Worm (Caenorhabditis elegans) whole organism, late embryonic: ENCODE data around the gene W04E12.3.

Experiments used
- C08G9.2 ChIP-seq: sonication (generic microtip); optimal IDR thresholded peaks from 2 replicates; lab custom pipeline; 2016; ENCODE audit warnings: mild to moderate bottlenecking, missing genetic modification characterization, moderate library complexity, missing compliant biosample characterization
- F13H6.1 ChIP-seq: sonication (generic microtip); optimal IDR thresholded peaks from 2 replicates; lab custom pipeline; 2016; ENCODE audit warnings: missing genetic modification characterization, missing compliant biosample characterization
- ahr-1 ChIP-seq: sonication (generic microtip); optimal IDR thresholded peaks from 2 replicates; lab custom pipeline; 2016; ENCODE audit warnings: missing genetic modification characterization, missing compliant biosample characterization
- ceh-14 ChIP-seq: sonication (generic microtip); optimal IDR thresholded peaks from 2 replicates; lab custom pipeline; 2016; ENCODE audit warnings: missing genotype, missing genetic modification characterization, missing compliant biosample characterization
- ceh-18 ChIP-seq: sonication (generic microtip); optimal IDR thresholded peaks from 2 replicates; lab custom pipeline; 2016; ENCODE audit warnings: missing genetic modification characterization, missing compliant biosample characterization
- ceh-19 ChIP-seq: fragments of 200-800 bp; sonication (Bioruptor generic); optimal IDR thresholded peaks from 2 replicates; lab custom pipeline; 2018; ENCODE audit warnings: mild to moderate bottlenecking, missing genetic modification characterization, missing compliant biosample characterization
- ceh-22 ChIP-seq: sonication (generic microtip); optimal IDR thresholded peaks from 2 replicates; lab custom pipeline; 2017; ENCODE audit warnings: missing biosample characterization, missing genetic modification characterization
- ceh-34 ChIP-seq: sonication (generic microtip); optimal IDR thresholded peaks from 2 replicates; lab custom pipeline; 2016; ENCODE audit warnings: mild to moderate bottlenecking, missing genetic modification characterization, missing compliant biosample characterization
- ceh-45 ChIP-seq: fragments of 200-800 bp; sonication (Bioruptor generic); IDR thresholded peaks from 2 replicates; pipeline ENCODE4 v1.3.6; 2022; ENCODE audit warnings: missing genetic modification reagents, missing genetic modification characterization, missing compliant biosample characterization
- ceh-48 ChIP-seq: sonication (generic microtip); optimal IDR thresholded peaks from 2 replicates; lab custom pipeline; 2016; ENCODE audit warnings: missing genetic modification characterization, inconsistent platforms, missing compliant biosample characterization
- dmd-4 ChIP-seq: sonication (generic microtip); optimal IDR thresholded peaks from 2 replicates; lab custom pipeline; 2016; ENCODE audit warnings: borderline replicate concordance, missing genetic modification characterization, missing compliant biosample characterization
- elt-2 ChIP-seq: sonication (generic microtip); optimal IDR thresholded peaks from 2 replicates; lab custom pipeline; 2016; ENCODE audit warnings: missing genetic modification reagents, missing genetic modification characterization, missing compliant biosample characterization
- elt-4 ChIP-seq: sonication (generic microtip); optimal IDR thresholded peaks from 2 replicates; lab custom pipeline; 2016; ENCODE audit warnings: missing genetic modification characterization, missing compliant biosample characterization
- ets-4 ChIP-seq: sonication (generic microtip); optimal IDR thresholded peaks from 2 replicates; lab custom pipeline; 2016; ENCODE audit warnings: missing genetic modification characterization, missing compliant biosample characterization
- fkh-10 ChIP-seq: fragments of 150-350 bp; optimal IDR thresholded peaks from 2 replicates; lab custom pipeline; 2014; ENCODE audit warnings: missing biosample characterization, missing genetic modification reagents, missing genetic modification characterization
- fkh-6 ChIP-seq: sonication (generic microtip); optimal IDR thresholded peaks from 2 replicates; lab custom pipeline; 2016; ENCODE audit warnings: missing genetic modification characterization, missing compliant biosample characterization
- gmeb-2 ChIP-seq: sonication (generic microtip); optimal IDR thresholded peaks from 2 replicates; lab custom pipeline; 2016; ENCODE audit warnings: missing genetic modification characterization, inconsistent platforms, missing compliant biosample characterization
- hlh-13 ChIP-seq: fragments of 200-800 bp; sonication (Bioruptor generic); optimal IDR thresholded peaks from 2 replicates; lab custom pipeline; 2018; ENCODE audit warnings: mild to moderate bottlenecking, missing genetic modification characterization, missing compliant biosample characterization
- hlh-15 ChIP-seq: sonication (generic microtip); optimal IDR thresholded peaks from 2 replicates; lab custom pipeline; 2016; ENCODE audit warnings: missing genetic modification characterization, missing compliant biosample characterization
- hlh-30 ChIP-seq: sonication (generic microtip); optimal IDR thresholded peaks from 2 replicates; lab custom pipeline; 2017; ENCODE audit warnings: antibody characterized with exemption, missing genetic modification characterization, missing compliant biosample characterization; ENCODE audit not compliant: insufficient read depth
- lim-6 ChIP-seq: sonication (generic microtip); optimal IDR thresholded peaks from 2 replicates; lab custom pipeline; 2016; ENCODE audit warnings: missing genetic modification characterization, missing compliant biosample characterization
- mec-3 ChIP-seq: sonication (generic microtip); optimal IDR thresholded peaks from 2 replicates; lab custom pipeline; 2016; ENCODE audit warnings: borderline replicate concordance, missing genetic modification characterization, missing compliant biosample characterization
- nhr-11 ChIP-seq: fragments of 150-350 bp; optimal IDR thresholded peaks from 2 replicates; lab custom pipeline; 2014; ENCODE audit warnings: missing biosample characterization, missing genetic modification characterization
- nhr-232 ChIP-seq: sonication (generic microtip); optimal IDR thresholded peaks from 2 replicates; lab custom pipeline; 2016; ENCODE audit warnings: missing genetic modification characterization, missing compliant biosample characterization
- npax-4 ChIP-seq: sonication (generic microtip); optimal IDR thresholded peaks from 2 replicates; lab custom pipeline; 2016; ENCODE audit warnings: missing genetic modification characterization, missing compliant biosample characterization
- odd-2 ChIP-seq: sonication (generic microtip); optimal IDR thresholded peaks from 2 replicates; lab custom pipeline; 2017; ENCODE audit warnings: antibody characterized with exemption, mild to moderate bottlenecking, missing genetic modification characterization, missing compliant biosample characterization
- pag-3 ChIP-seq: sonication (generic microtip); optimal IDR thresholded peaks from 2 replicates; lab custom pipeline; 2016; ENCODE audit warnings: missing compliant biosample characterization, missing genetic modification characterization, borderline replicate concordance
- pat-9 ChIP-seq: fragments of 200-800 bp; sonication (Bioruptor generic); optimal IDR thresholded peaks from 2 replicates; lab custom pipeline; 2018; ENCODE audit warnings: mild to moderate bottlenecking, missing genetic modification characterization, moderate library complexity, missing compliant biosample characterization
- pax-1 ChIP-seq: fragments of 150-350 bp; optimal IDR thresholded peaks from 2 replicates; lab custom pipeline; 2014; ENCODE audit warnings: missing biosample characterization, missing genetic modification characterization
- pha-2 ChIP-seq: sonication (generic microtip); optimal IDR thresholded peaks from 2 replicates; lab custom pipeline; 2017; ENCODE audit warnings: mild to moderate bottlenecking, missing genetic modification characterization, missing compliant biosample characterization
- pha-4 ChIP-seq: fragments of 150-350 bp; optimal IDR thresholded peaks from 2 replicates; lab custom pipeline; 2018; ENCODE audit warnings: missing biosample characterization, missing genetic modification reagents, missing genetic modification characterization
- ref-2 ChIP-seq: sonication (generic microtip); optimal IDR thresholded peaks from 2 replicates; lab custom pipeline; 2016; ENCODE audit warnings: missing genetic modification characterization, missing compliant biosample characterization
- rnt-1 ChIP-seq: sonication (generic microtip); optimal IDR thresholded peaks from 2 replicates; lab custom pipeline; 2016; ENCODE audit warnings: missing genetic modification characterization, missing compliant biosample characterization
- sdc-2 ChIP-seq: sonication (generic microtip); optimal IDR thresholded peaks from 2 replicates; lab custom pipeline; 2016; ENCODE audit warnings: missing genotype, missing genetic modification characterization, missing compliant biosample characterization
- syd-9 ChIP-seq: sonication (generic microtip); optimal IDR thresholded peaks from 2 replicates; lab custom pipeline; 2016; ENCODE audit warnings: mild to moderate bottlenecking, missing genetic modification characterization, moderate library complexity, missing compliant biosample characterization
- tbx-7 ChIP-seq: sonication (generic microtip); optimal IDR thresholded peaks from 2 replicates; lab custom pipeline; 2016; ENCODE audit warnings: missing genotype, missing genetic modification characterization, missing compliant biosample characterization
- unc-3 ChIP-seq, 2 experiments: fragments of 200-800 bp in 1 of 2; sonication (Bioruptor generic) in 1 of 2; sonication (generic microtip) in 1 of 2; conservative IDR thresholded peaks in 1 of 2; optimal IDR thresholded peaks in 1 of 2; 2 replicates each; pipeline versions ENCODE4 v1.3.6 to Lab custom; 2016 to 2022; ENCODE audit warnings: missing compliant biosample characterization in 2 of 2, missing genetic modification characterization in 2 of 2, missing genetic modification reagents in 1 of 2
- unc-55 ChIP-seq: sonication (generic microtip); optimal IDR thresholded peaks from 2 replicates; lab custom pipeline; 2017; ENCODE audit warnings: missing biosample characterization, missing genetic modification reagents, missing genetic modification characterization
- zip-5 ChIP-seq: sonication (generic microtip); optimal IDR thresholded peaks from 2 replicates; lab custom pipeline; 2016; ENCODE audit warnings: missing genetic modification characterization, missing compliant biosample characterization
- ztf-16 ChIP-seq: sonication (generic microtip); optimal IDR thresholded peaks from 2 replicates; lab custom pipeline; 2017; ENCODE audit warnings: missing genetic modification characterization, missing compliant biosample characterization

W04E12.3 gene

ce11 chrV:19743305-19743704 lies 1.6 kb downstream of the W04E12.3 start, which contains the start of gene W04E12.4:
W04E12.4 (plus strand) TSS chrV:19743605.
- no peak for TF ChIP-seq pha-4 (tag; lab: Kevin White, UChicago)
- TF ChIP-seq rnt-1 (tag; lab: Kevin White, UChicago) = no peak
- no peak for TF ChIP-seq hlh-30 (tag; lab: Kevin White, UChicago)
- TF ChIP-seq unc-55 (GFP tag; lab: Kevin White, UChicago) = no peak
- TF ChIP-seq ets-4 (tag; lab: Kevin White, UChicago) = no peak
- TF ChIP-seq pat-9 (tag; lab: Kevin White, UChicago) = no peak
- no peak for TF ChIP-seq elt-4 (tag; lab: Kevin White, UChicago)
- no peak for TF ChIP-seq mec-3
- TF ChIP-seq fkh-10 (GFP tag; lab: Kevin White, UChicago) = no peak
- TF ChIP-seq ahr-1 (tag; lab: Kevin White, UChicago) = no peak
- no peak for TF ChIP-seq C08G9.2 (tag; lab: Kevin White, UChicago)

- no peak for TF ChIP-seq lim-6 (tag; lab: Kevin White, UChicago)
- no peak for TF ChIP-seq ref-2
- TF ChIP-seq pax-1 (tag; lab: Kevin White, UChicago) = no peak
- TF ChIP-seq odd-2 (tag; lab: Kevin White, UChicago) = no peak
- TF ChIP-seq ceh-34 = no peak
- no peak for TF ChIP-seq nhr-232
- no peak for TF ChIP-seq ceh-48 (tag; lab: Kevin White, UChicago)
- no peak for TF ChIP-seq syd-9 (tag; lab: Kevin White, UChicago)
- no peak for TF ChIP-seq ceh-45 (GFP tag; lab: Robert Waterston, UW)
- TF ChIP-seq ceh-18 (tag; lab: Kevin White, UChicago) = no peak
- TF ChIP-seq pha-2 (tag; lab: Kevin White, UChicago) = no peak
- TF ChIP-seq ceh-19 (GFP tag; lab: Kevin White, UChicago) = no peak
- no peak for TF ChIP-seq fkh-10 (GFP tag; lab: Kevin White, UChicago)
- no peak for TF ChIP-seq tbx-7
- TF ChIP-seq fkh-6 (tag; lab: Kevin White, UChicago) = no peak
- TF ChIP-seq hlh-15 = no peak
- TF ChIP-seq, all 69 proteins: peak for 0
These were observed 2.0 kb downstream of the W04E12.3 start for ce11 chrV:19743794-19744193.

- TF ChIP-seq ceh-14 (tag; lab: Kevin White, UChicago) (no peak), ceh-18 (tag; lab: Kevin White, UChicago) (no peak), npax-4 (tag; lab: Kevin White, UChicago) (no peak), unc-3 (GFP tag; conservative IDR thresholded peaks at IDR 0.05; lab: Robert Waterston, UW) (no peak), unc-3 (tag; optimal IDR thresholded peaks at IDR 0.05; lab: Kevin White, UChicago) (no peak), hlh-15 (no peak), dmd-4 (tag; lab: Kevin White, UChicago) (no peak), pha-2 (tag; lab: Kevin White, UChicago) (no peak), sdc-2 (tag; lab: Kevin White, UChicago) (no peak), pag-3 (no peak), ceh-22 (tag; lab: Kevin White, UChicago) (no peak), nhr-232 (no peak), elt-2 (no peak), ztf-16 (tag; lab: Kevin White, UChicago) (no peak), F13H6.1 (no peak), ceh-19 (GFP tag; lab: Kevin White, UChicago) (no peak), zip-5 (tag; lab: Kevin White, UChicago) (no peak), nhr-11 (tag; lab: Kevin White, UChicago) (no peak), hlh-13 (GFP tag; lab: Kevin White, UChicago) (no peak), gmeb-2 (tag; lab: Kevin White, UChicago) (no peak)
These were observed 2.5 kb downstream of the W04E12.3 start for ce11 chrV:19744210-19744609.
